Worm (Caenorhabditis elegans): Measurements from ENCODE around the gene R144.12.

The R144.12 gene

ce11 chrIII:4956566-4956965 lies 50.2 kb downstream of the R144.12 start, which contains the start of gene C26E6.1:
Gene C26E6.1 (plus strand): TSS chrIII:4956866.
- TF ChIP-seq nfya-1 (tag; optimal IDR thresholded peaks at IDR 0.05; ENCODE audit: borderline replicate concordance, insufficient read depth) = no peak
- no peak for TF ChIP-seq ceh-40 (GFP tag; IDR thresholded peaks at IDR 0.05)
- TF ChIP-seq Y56A3A.18 (GFP tag; IDR thresholded peaks at IDR 0.05) = no peak
- no peak for TF ChIP-seq rec-8 (tag; optimal IDR thresholded peaks at IDR 0.05)
- no peak for TF ChIP-seq aptf-3 (GFP tag; IDR thresholded peaks at IDR 0.05)
- no peak for TF ChIP-seq F39B2.1 (GFP tag; IDR thresholded peaks at IDR 0.05)
- TF ChIP-seq ztf-25 (GFP tag; IDR thresholded peaks at IDR 0.05) = no peak
- no peak for TF ChIP-seq sdz-38 (tag; optimal IDR thresholded peaks at IDR 0.05)
- no peak for TF ChIP-seq ZK185.1 (tag; optimal IDR thresholded peaks at IDR 0.05; ENCODE audit: poor library complexity, severe bottlenecking)
- TF ChIP-seq F57A8.1 (GFP tag; optimal IDR thresholded peaks at IDR 0.05) = no peak
- TF ChIP-seq ztf-28 (GFP tag; IDR thresholded peaks at IDR 0.05) = no peak
- TF ChIP-seq tbp1 (GFP tag; optimal IDR thresholded peaks at IDR 0.05) = no peak
